Worm (Caenorhabditis elegans) whole organism, L4/young adult: ENCODE measurements around the gene C55A1.6.
"Not testable (repeated sequence)": the region's sequence is repeated elsewhere in the genome, so short reads cannot be mapped to it uniquely, and the experiment has no call there.

Experiments
- W03F9.2 ChIP-seq: fragments of 150-350 bp; optimal IDR thresholded peaks from 2 replicates; lab custom pipeline; 2014; ENCODE audit warnings: missing biosample characterization, missing genetic modification characterization
- him-1 ChIP-seq: sonication (generic microtip); optimal IDR thresholded peaks from 2 replicates; lab custom pipeline; 2016; ENCODE audit warnings: missing genotype, missing genetic modification reagents, missing genetic modification characterization, missing compliant biosample characterization

ce11 chrV:15668200-15668599, 20.4 kb downstream of the C55A1.6 start, which contains the start of gene F53E4.1:
- TF ChIP-seq W03F9.2 (tag; lab: Kevin White, UChicago); him-1: not testable (repeated sequence)
